Worm (Caenorhabditis elegans): ENCODE results near the gene cct-6.

cct-6 gene

DNA sequence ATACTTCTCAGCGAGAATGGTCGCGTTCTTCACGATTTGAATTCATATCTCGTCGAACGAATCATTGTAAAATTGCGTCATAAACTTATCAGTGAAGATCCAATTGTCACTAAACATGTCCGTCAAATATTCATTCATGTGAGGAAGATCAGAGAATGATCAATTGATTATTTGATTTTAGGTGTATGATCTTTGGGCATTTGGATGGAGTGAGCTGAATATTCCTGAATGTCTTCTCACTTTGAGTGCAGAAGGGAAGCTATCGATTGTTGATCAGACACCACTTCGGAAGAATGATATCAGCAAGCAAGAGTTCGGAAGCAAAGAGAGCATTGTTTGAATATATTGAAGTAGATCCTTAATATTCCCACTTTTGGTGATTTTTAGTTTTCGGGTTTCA is 18.8 kb upstream of the cct-6 start:
- TF ChIP-seq tbx-2 (tag; optimal IDR thresholded peaks at IDR 0.05): no peak
- peak; percentile 59 for TF ChIP-seq unc-55 (GFP tag; optimal IDR thresholded peaks at IDR 0.05)

- TF ChIP-seq hlh-8 (tag; optimal IDR thresholded peaks at IDR 0.05) (peak; percentile 36), K02D7.2 (tag; optimal IDR thresholded peaks at IDR 0.05) (no peak)
Measured at ce11 chrIII:5872288-5872687, 16.8 kb upstream of the cct-6 start.

DNA sequence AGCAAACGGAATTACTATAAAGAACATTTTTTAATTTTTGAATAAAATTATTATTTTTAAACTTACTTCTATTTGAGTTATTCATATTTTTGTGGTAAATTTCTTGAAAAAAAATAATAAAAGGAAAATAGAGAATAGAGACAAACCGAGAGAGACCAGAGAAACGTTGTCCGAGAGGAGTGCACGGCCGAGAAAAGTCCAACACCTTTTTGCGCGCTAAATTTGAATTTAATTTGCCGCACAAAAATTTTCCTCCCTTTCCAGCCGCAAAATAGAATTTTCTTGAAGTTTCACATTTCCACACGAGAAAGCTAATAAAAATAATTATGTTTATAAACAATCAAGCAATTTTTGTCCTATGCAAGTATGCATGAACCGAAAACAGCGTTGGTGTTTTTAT is 16.3 kb upstream of the cct-6 start, which contains the start of the genes F01F1.11 and F01F1.3:
Gene F01F1.11, minus strand, starts transcription at position 118 of the 400 bp plus-strand sequence.
Gene F01F1.3, plus strand, starts transcription at position 179 of the 400 bp plus-strand sequence.
- TF ChIP-seq mec-3 (tag; optimal IDR thresholded peaks at IDR 0.05; ENCODE audit: borderline replicate concordance) (no peak), pax-1 (tag; optimal IDR thresholded peaks at IDR 0.05) (peak; percentile 14), hlh-13 (GFP tag; optimal IDR thresholded peaks at IDR 0.05) (no peak), zip-5 (tag; optimal IDR thresholded peaks at IDR 0.05) (peak; percentile 38), C08G9.2 (tag; optimal IDR thresholded peaks at IDR 0.05) (peak; percentile 86), ceh-34 (tag; optimal IDR thresholded peaks at IDR 0.05) (peak; percentile 37), ceh-6 (GFP tag; optimal IDR thresholded peaks at IDR 0.05) (no peak), ceh-9 (tag; optimal IDR thresholded peaks at IDR 0.05) (no peak), fkh-10 (GFP tag; optimal IDR thresholded peaks at IDR 0.05) (no peak), dmd-4 (tag; optimal IDR thresholded peaks at IDR 0.05; ENCODE audit: borderline replicate concordance) (no peak), fax-1 (tag; optimal IDR thresholded peaks at IDR 0.05) (peak; percentile 53), che-1 (tag; optimal IDR thresholded peaks at IDR 0.05) (no peak), ceh-31 (tag; optimal IDR thresholded peaks at IDR 0.05) (peak; percentile 89), lin-11 (tag; optimal IDR thresholded peaks at IDR 0.05) (no peak), ama-1 (optimal IDR thresholded peaks at IDR 0.05) (no peak), unc-86 (tag; optimal IDR thresholded peaks at IDR 0.05) (no peak), ref-2 (tag; optimal IDR thresholded peaks at IDR 0.05) (peak; percentile 62), F13H6.1 (tag; optimal IDR thresholded peaks at IDR 0.05) (peak; percentile 19), ztf-16 (tag; optimal IDR thresholded peaks at IDR 0.05) (no peak), C38D4.7 (GFP tag; optimal IDR thresholded peaks at IDR 0.05) (no peak), elt-4 (tag; optimal IDR thresholded peaks at IDR 0.05) (no peak), pha-4 (tag; optimal IDR thresholded peaks at IDR 0.05) (no peak), ets-4 (tag; optimal IDR thresholded peaks at IDR 0.05) (peak; percentile 99), hlh-15 (tag; optimal IDR thresholded peaks at IDR 0.05) (no peak), ceh-18 (tag; optimal IDR thresholded peaks at IDR 0.05) (no peak), pag-3 (tag; optimal IDR thresholded peaks at IDR 0.05; ENCODE audit: borderline replicate concordance) (no peak), nfya-1 (tag; optimal IDR thresholded peaks at IDR 0.05) (peak; percentile 7), hlh-8 (tag; optimal IDR thresholded peaks at IDR 0.05) (no peak), T23F11.4 (GFP tag; optimal IDR thresholded peaks at IDR 0.05) (no peak), K09A11.1 (tag; optimal IDR thresholded peaks at IDR 0.05; ENCODE audit: insufficient read depth) (no peak), nhr-232 (tag; optimal IDR thresholded peaks at IDR 0.05) (no peak), ceh-19 (GFP tag; optimal IDR thresholded peaks at IDR 0.05) (no peak), elt-2 (tag; optimal IDR thresholded peaks at IDR 0.05) (peak; percentile 38), syd-9 (tag; optimal IDR thresholded peaks at IDR 0.05) (no peak), sdc-2 (tag; optimal IDR thresholded peaks at IDR 0.05) (no peak), pat-9 (tag; optimal IDR thresholded peaks at IDR 0.05) (no peak), ceh-45 (GFP tag; IDR thresholded peaks at IDR 0.05) (no peak), dve-1 (tag; optimal IDR thresholded peaks at IDR 0.05) (no peak), Y22D7AL.16 (tag; optimal IDR thresholded peaks at IDR 0.05) (no peak), rnt-1 (tag; optimal IDR thresholded peaks at IDR 0.05) (peak; percentile 37), unc-3 (GFP tag; conservative IDR thresholded peaks at IDR 0.05) (no peak), unc-3 (tag; optimal IDR thresholded peaks at IDR 0.05) (no peak), ttx-3 (tag; optimal IDR thresholded peaks at IDR 0.05) (no peak), ceh-2 (tag; optimal IDR thresholded peaks at IDR 0.05) (peak; percentile 80), K02D7.2 (tag; optimal IDR thresholded peaks at IDR 0.05) (no peak), nhr-11 (tag; optimal IDR thresholded peaks at IDR 0.05) (no peak), ceh-24 (tag; optimal IDR thresholded peaks at IDR 0.05) (no peak), fkh-6 (tag; optimal IDR thresholded peaks at IDR 0.05) (no peak)

Data from whole organism, late embryonic.